Worm (Caenorhabditis elegans): ENCODE data around the gene cam-1.

DNA sequence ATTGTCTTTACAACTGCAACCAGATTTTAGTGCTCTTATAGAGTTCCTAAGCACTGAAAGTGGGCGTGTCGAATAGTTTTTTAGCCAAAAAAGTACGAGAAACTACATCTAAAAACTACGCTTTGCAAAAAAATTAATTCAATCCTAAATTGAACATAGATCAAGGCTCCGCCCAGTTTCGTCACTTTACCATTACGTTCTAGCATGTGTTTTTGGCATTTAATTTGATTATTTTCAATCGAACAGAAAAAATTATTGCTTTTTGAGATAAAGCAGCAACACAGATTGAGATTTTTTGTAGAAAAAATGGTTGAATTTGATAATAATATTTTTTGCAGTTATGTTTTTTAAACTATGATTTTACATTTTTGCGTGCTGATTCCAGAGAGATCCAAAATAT, 55.9 kb downstream of the cam-1 start, which contains the start of gene nlp-82:
- TF ChIP-seq let-607 (tag; optimal IDR thresholded peaks at IDR 0.05) (no peak), nhr-80 (tag; optimal IDR thresholded peaks at IDR 0.05) (no peak), nfya-1 (tag; optimal IDR thresholded peaks at IDR 0.05; ENCODE audit: borderline replicate concordance, insufficient read depth) (no peak), pha-4 (tag; optimal IDR thresholded peaks at IDR 0.05) (no peak), B0019.2 (GFP tag; conservative IDR thresholded peaks at IDR 0.05) (no peak), atf-7 (tag; optimal IDR thresholded peaks at IDR 0.05) (no peak), tlf-1 (GFP tag; optimal IDR thresholded peaks at IDR 0.05) (no peak)

Measured in whole organism, young adult.